Worm (Caenorhabditis elegans) whole organism, L4/young adult: ENCODE data around the gene Y66D12A.19.

Experiments used
- W03F9.2 ChIP-seq: fragments of 150-350 bp; optimal IDR thresholded peaks from 2 replicates; lab custom pipeline; 2014; ENCODE audit warnings: missing biosample characterization, missing genetic modification characterization
- dao-5 ChIP-seq: sonication (generic microtip); optimal IDR thresholded peaks from 2 replicates; lab custom pipeline; 2016; ENCODE audit warnings: missing genotype, missing genetic modification characterization, moderate library complexity, missing compliant biosample characterization
- him-1 ChIP-seq: sonication (generic microtip); optimal IDR thresholded peaks from 2 replicates; lab custom pipeline; 2016; ENCODE audit warnings: missing genotype, missing genetic modification reagents, missing genetic modification characterization, missing compliant biosample characterization

DNA sequence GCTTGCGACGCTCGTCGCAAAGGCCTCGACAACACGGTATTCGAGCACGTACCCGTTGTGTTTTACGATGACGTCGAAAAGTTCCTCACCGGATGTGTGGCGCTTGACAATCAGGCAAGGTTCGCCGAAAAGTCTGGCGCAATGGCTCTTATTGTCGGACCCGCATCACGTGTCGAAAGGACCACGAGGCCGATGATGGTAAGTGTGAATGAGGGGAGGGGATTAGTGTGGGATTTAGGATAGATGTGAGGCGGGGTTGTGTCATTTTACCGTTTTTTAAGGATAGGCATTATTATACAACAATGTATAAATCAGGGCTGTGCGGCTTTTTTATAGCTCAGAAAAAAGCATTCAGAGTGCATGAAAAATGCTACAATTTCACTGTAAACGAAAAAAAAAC, 49.1 kb upstream of the Y66D12A.19 start:
- TF ChIP-seq him-1 (tag; lab: Kevin White, UChicago) (no peak), dao-5 (tag; lab: Kevin White, UChicago) (no peak), W03F9.2 (tag; lab: Kevin White, UChicago) (no peak)
